Fruit fly (Drosophila melanogaster) whole organism, prepupa: ENCODE results near the gene CG14096.

Experiments used
- Blimp-1 ChIP-seq: fragments of 200-800 bp; sonication (Bioruptor generic); optimal IDR thresholded peaks from 3 replicates; lab custom pipeline; 2017; ENCODE audit warnings: missing biosample characterization, missing genetic modification characterization, mild to moderate bottlenecking, moderate library complexity, missing genetic modification reagents
- CG10631 ChIP-seq: fragments of 200-800 bp; sonication (Bioruptor generic); optimal IDR thresholded peaks from 2 replicates; lab custom pipeline; 2016; ENCODE audit warnings: missing biosample characterization, missing genetic modification characterization
- CG10669 ChIP-seq: fragments of 200-800 bp; sonication (Bioruptor generic); optimal IDR thresholded peaks from 3 replicates; lab custom pipeline; 2018; ENCODE audit warnings: missing biosample characterization, mild to moderate bottlenecking, missing genetic modification characterization, moderate library complexity
- CG11294 ChIP-seq: fragments of 200-800 bp; sonication (Bioruptor generic); IDR thresholded peaks from 2 replicates; pipeline ENCODE4 v1.3.6; 2022; ENCODE audit warnings: missing biosample characterization, missing genetic modification characterization
- CG11762 ChIP-seq: fragments of 200-800 bp; sonication (Bioruptor generic); optimal IDR thresholded peaks from 3 replicates; lab custom pipeline; 2016; ENCODE audit warnings: missing biosample characterization, missing genetic modification characterization; ENCODE audit not compliant: insufficient read depth
- CG11902 ChIP-seq: fragments of 200-800 bp; sonication (Bioruptor generic); optimal IDR thresholded peaks from 3 replicates; lab custom pipeline; 2016; ENCODE audit warnings: missing biosample characterization, missing genetic modification characterization
- CG15336 ChIP-seq: fragments of 200-800 bp; sonication (Bioruptor generic); IDR thresholded peaks from 2 replicates; pipeline ENCODE4 v1.3.6; 2022; ENCODE audit warnings: missing biosample characterization, missing genetic modification characterization
- CG1621 ChIP-seq: fragments of 200-800 bp; sonication (Bioruptor generic); optimal IDR thresholded peaks from 3 replicates; lab custom pipeline; 2018; ENCODE audit warnings: missing biosample characterization, mild to moderate bottlenecking, missing genetic modification characterization
- CG16779 ChIP-seq: fragments of 200-800 bp; sonication (Bioruptor generic); optimal IDR thresholded peaks from 3 replicates; lab custom pipeline; 2017; ENCODE audit warnings: missing biosample characterization, mild to moderate bottlenecking, missing genetic modification characterization
- CG3032 ChIP-seq: fragments of 200-800 bp; optimal IDR thresholded peaks from 2 replicates; lab custom pipeline; 2019; ENCODE audit warnings: missing biosample characterization, mild to moderate bottlenecking, missing genetic modification characterization, moderate library complexity
- CG31627 ChIP-seq: fragments of 200-800 bp; sonication (Bioruptor generic); optimal IDR thresholded peaks from 3 replicates; lab custom pipeline; 2016; ENCODE audit warnings: missing biosample characterization, missing genetic modification characterization
- CG32006 ChIP-seq: fragments of 200-800 bp; sonication (Bioruptor generic); optimal IDR thresholded peaks from 3 replicates; lab custom pipeline; 2017; ENCODE audit warnings: missing biosample characterization, mild to moderate bottlenecking, missing genetic modification characterization
- CG3919 ChIP-seq: fragments of 200-800 bp; sonication (Bioruptor generic); optimal IDR thresholded peaks from 3 replicates; lab custom pipeline; 2016; ENCODE audit warnings: missing biosample characterization, missing genetic modification characterization
- CG4318 ChIP-seq: fragments of 200-800 bp; sonication (Bioruptor generic); optimal IDR thresholded peaks from 3 replicates; lab custom pipeline; 2017; ENCODE audit warnings: missing biosample characterization, mild to moderate bottlenecking, missing genetic modification characterization
- CG6163 ChIP-seq: fragments of 200-800 bp; sonication (Bioruptor generic); IDR thresholded peaks from 3 replicates; pipeline ENCODE4 v1.3.6; 2022; ENCODE audit warnings: missing biosample characterization, missing genetic modification characterization
- CG6276 ChIP-seq: fragments of 200-800 bp; sonication (Bioruptor generic); optimal IDR thresholded peaks from 2 replicates; lab custom pipeline; 2017; ENCODE audit warnings: missing biosample characterization, mild to moderate bottlenecking, missing genetic modification characterization
- CG6792 ChIP-seq: fragments of 200-800 bp; sonication (Bioruptor generic); optimal IDR thresholded peaks from 3 replicates; lab custom pipeline; 2016; ENCODE audit warnings: missing biosample characterization, missing genetic modification characterization
- CG6808 ChIP-seq: fragments of 200-800 bp; sonication (Bioruptor generic); optimal IDR thresholded peaks from 3 replicates; lab custom pipeline; 2017; ENCODE audit warnings: missing biosample characterization, missing genetic modification characterization, mild to moderate bottlenecking, moderate library complexity, missing genetic modification reagents
- CG6854 ChIP-seq: fragments of 200-800 bp; sonication (Bioruptor generic); optimal IDR thresholded peaks from 2 replicates; lab custom pipeline; 2017; ENCODE audit warnings: missing biosample characterization, mild to moderate bottlenecking, missing genetic modification characterization
- CG7368 ChIP-seq: fragments of 200-800 bp; sonication (Bioruptor generic); optimal IDR thresholded peaks from 3 replicates; lab custom pipeline; 2016; ENCODE audit warnings: missing biosample characterization, missing genetic modification characterization
- CG8119 ChIP-seq: fragments of 200-800 bp; sonication (Bioruptor generic); IDR thresholded peaks from 3 replicates; pipeline ENCODE4 v1.3.6; 2022; ENCODE audit warnings: missing biosample characterization, missing genetic modification characterization
- CG8632 ChIP-seq: fragments of 200-800 bp; sonication (Bioruptor generic); optimal IDR thresholded peaks from 3 replicates; lab custom pipeline; 2016; ENCODE audit warnings: missing biosample characterization, missing genetic modification characterization
- CG9139 ChIP-seq: fragments of 200-800 bp; sonication (Bioruptor generic); optimal IDR thresholded peaks from 3 replicates; lab custom pipeline; 2017; ENCODE audit warnings: missing biosample characterization, mild to moderate bottlenecking, missing genetic modification characterization
- Eip75B ChIP-seq: fragments of 200-800 bp; sonication (Bioruptor generic); optimal IDR thresholded peaks from 3 replicates; lab custom pipeline; 2016; ENCODE audit warnings: missing biosample characterization, missing genetic modification characterization
- Eip78C ChIP-seq: fragments of 200-800 bp; sonication (Bioruptor generic); peaks from one replicate; lab custom pipeline; 2016; ENCODE audit warnings: missing biosample characterization, missing genetic modification characterization
- Eip93F ChIP-seq: fragments of 200-800 bp; sonication (Bioruptor generic); optimal IDR thresholded peaks from 2 replicates; lab custom pipeline; 2016; ENCODE audit warnings: missing biosample characterization, mild to moderate bottlenecking, missing genetic modification characterization
- Ets21C ChIP-seq: fragments of 200-800 bp; sonication (Bioruptor generic); optimal IDR thresholded peaks from 3 replicates; lab custom pipeline; 2016; ENCODE audit warnings: missing biosample characterization, missing genetic modification characterization
- Ets96B ChIP-seq: fragments of 200-800 bp; optimal IDR thresholded peaks from 2 replicates; lab custom pipeline; 2019; ENCODE audit warnings: missing biosample characterization, mild to moderate bottlenecking, missing genetic modification characterization, moderate library complexity
- Hr38 ChIP-seq: sonication (Bioruptor generic); optimal IDR thresholded peaks from 2 replicates; lab custom pipeline; 2016; ENCODE audit warnings: missing biosample characterization, missing genetic modification characterization
- Hr39 ChIP-seq: fragments of 200-800 bp; sonication (Bioruptor generic); optimal IDR thresholded peaks from 2 replicates; lab custom pipeline; 2016; ENCODE audit warnings: missing biosample characterization, missing genetic modification characterization
- Hr4 ChIP-seq: fragments of 200-800 bp; sonication (Bioruptor generic); optimal IDR thresholded peaks from 3 replicates; lab custom pipeline; 2016; ENCODE audit warnings: missing biosample characterization, missing genetic modification characterization
- Lpt ChIP-seq: fragments of 200-800 bp; sonication (Bioruptor generic); optimal IDR thresholded peaks from 3 replicates; lab custom pipeline; 2016; ENCODE audit warnings: missing biosample characterization, missing genetic modification characterization
- Met ChIP-seq: fragments of 200-800 bp; sonication (Bioruptor generic); optimal IDR thresholded peaks from 3 replicates; lab custom pipeline; 2016; ENCODE audit warnings: missing biosample characterization, missing genetic modification characterization
- Sox102F ChIP-seq: fragments of 200-800 bp; sonication (Bioruptor generic); optimal IDR thresholded peaks from 2 replicates; lab custom pipeline; 2016; ENCODE audit warnings: missing biosample characterization, mild to moderate bottlenecking, missing genetic modification characterization
- Sox14 ChIP-seq: fragments of 200-800 bp; sonication (Bioruptor generic); optimal IDR thresholded peaks from 3 replicates; lab custom pipeline; 2016; ENCODE audit warnings: missing biosample characterization, missing genetic modification characterization
- Sox15 ChIP-seq: fragments of 200-800 bp; sonication (Bioruptor generic); optimal IDR thresholded peaks from 3 replicates; lab custom pipeline; 2016; ENCODE audit warnings: missing biosample characterization, missing genetic modification characterization
- acj6 ChIP-seq: fragments of 200-800 bp; sonication (Bioruptor generic); optimal IDR thresholded peaks from 3 replicates; lab custom pipeline; 2016; ENCODE audit warnings: missing biosample characterization, missing genetic modification characterization
- cyc ChIP-seq: fragments of 200-800 bp; sonication (Bioruptor generic); optimal IDR thresholded peaks from 3 replicates; lab custom pipeline; 2016; ENCODE audit warnings: missing biosample characterization, missing genetic modification characterization
- dac ChIP-seq: fragments of 200-800 bp; sonication (Bioruptor generic); optimal IDR thresholded peaks from 2 replicates; lab custom pipeline; 2017; ENCODE audit warnings: missing biosample characterization, mild to moderate bottlenecking, missing genetic modification characterization
- dsx ChIP-seq: fragments of 200-800 bp; optimal IDR thresholded peaks from 3 replicates; lab custom pipeline; 2019; ENCODE audit warnings: missing biosample characterization, mild to moderate bottlenecking, missing genetic modification characterization, moderate library complexity; ENCODE audit not compliant: poor library complexity, severe bottlenecking
- esn ChIP-seq: fragments of 200-800 bp; sonication (Bioruptor generic); optimal IDR thresholded peaks from 2 replicates; lab custom pipeline; 2016; ENCODE audit warnings: missing biosample characterization, mild to moderate bottlenecking, missing genetic modification characterization, moderate library complexity
- fd59A ChIP-seq: fragments of 200-800 bp; sonication (Bioruptor generic); optimal IDR thresholded peaks from 2 replicates; lab custom pipeline; 2017; ENCODE audit warnings: missing biosample characterization, mild to moderate bottlenecking, missing genetic modification characterization, missing genetic modification reagents
- lz ChIP-seq: fragments of 200-800 bp; sonication (Bioruptor generic); optimal IDR thresholded peaks from 3 replicates; lab custom pipeline; 2016; ENCODE audit warnings: missing biosample characterization, missing genetic modification characterization
- net ChIP-seq: fragments of 200-800 bp; sonication (Bioruptor generic); optimal IDR thresholded peaks from 3 replicates; lab custom pipeline; 2016; ENCODE audit warnings: missing biosample characterization, missing genetic modification characterization
- salr ChIP-seq, 2 experiments: fragments of 200-800 bp; sonication (Bioruptor generic); optimal IDR thresholded peaks; 3 replicates each; lab custom pipeline; 2016 to 2018; ENCODE audit warnings: missing biosample characterization in 2 of 2, missing genetic modification characterization in 2 of 2, mild to moderate bottlenecking in 1 of 2
- ss ChIP-seq, 2 experiments: fragments of 200-800 bp; sonication (Bioruptor generic); optimal IDR thresholded peaks; 2 replicates in 1 of 2; 3 replicates in 1 of 2; lab custom pipeline; 2017 to 2018; ENCODE audit warnings: mild to moderate bottlenecking in 2 of 2, missing biosample characterization in 2 of 2, missing genetic modification characterization in 2 of 2, moderate library complexity in 1 of 2
- svp ChIP-seq: fragments of 200-800 bp; sonication (Bioruptor generic); peaks from one replicate; lab custom pipeline; 2016; ENCODE audit warnings: missing biosample characterization, missing genetic modification characterization
- topi ChIP-seq: fragments of 200-800 bp; sonication (Bioruptor generic); optimal IDR thresholded peaks from 3 replicates; lab custom pipeline; 2016; ENCODE audit warnings: missing biosample characterization, missing genetic modification characterization
- vri ChIP-seq: fragments of 200-800 bp; sonication (Bioruptor generic); optimal IDR thresholded peaks from 3 replicates; lab custom pipeline; 2016; ENCODE audit warnings: missing biosample characterization, mild to moderate bottlenecking, missing genetic modification characterization

CG14096 gene

DNA sequence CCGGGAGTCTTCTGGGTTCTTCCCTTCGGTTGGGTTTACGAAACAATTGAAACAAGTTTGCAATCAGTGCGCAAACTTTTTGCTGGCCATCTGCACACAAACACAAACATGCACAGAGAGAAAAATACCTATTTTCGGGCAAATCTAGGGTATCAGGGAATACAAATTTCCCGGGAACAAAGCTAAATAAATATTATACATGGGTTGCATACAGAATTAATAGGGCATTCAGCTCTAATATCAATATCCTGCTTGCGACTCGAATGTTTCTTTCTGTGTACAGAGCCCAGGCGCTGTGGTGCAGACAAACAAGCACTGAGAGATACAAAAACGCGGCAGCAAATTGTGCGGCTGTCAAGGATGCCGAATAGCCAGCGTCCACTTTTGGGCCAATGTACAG, 22.8 kb downstream of the CG14096 start (continued):
- peak; percentile 15 for TF ChIP-seq Sox15 (GFP tag; lab: Kevin White, UChicago)
- peak; percentile 19 for TF ChIP-seq CG32006 (GFP tag; lab: Kevin White, UChicago)
- TF ChIP-seq Sox14 (GFP tag; lab: Kevin White, UChicago): peak; percentile 28
- peak; percentile 46 for TF ChIP-seq CG31627 (GFP tag; lab: Kevin White, UChicago)
- TF ChIP-seq Hr39 (GFP tag; lab: Kevin White, UChicago): peak; percentile 48
- TF ChIP-seq CG1621 (tag; lab: Kevin White, UChicago): peak; percentile 13
- TF ChIP-seq svp: peak; percentile 59
- TF ChIP-seq CG7368: no peak
- TF ChIP-seq CG3919: peak; percentile 34
- peak; percentile 32 for TF ChIP-seq lz (GFP tag; lab: Kevin White, UChicago)
- TF ChIP-seq fd59A: no peak
- TF ChIP-seq dac (GFP tag; lab: Kevin White, UChicago): no peak
- TF ChIP-seq CG11294 (GFP tag; lab: Robert Waterston, UW): no peak
- TF ChIP-seq Eip78C (GFP tag; lab: Kevin White, UChicago): peak; percentile 51
- peak; percentile 4 for TF ChIP-seq Sox102F (GFP tag; lab: Kevin White, UChicago)
- TF ChIP-seq Ets21C (GFP tag; lab: Kevin White, UChicago): peak; percentile 2
- TF ChIP-seq salr (GFP tag; optimal IDR thresholded peaks at IDR 0.05; lab: Kevin White, UChicago): no peak
- TF ChIP-seq CG3032 (tag; lab: Kevin White, UChicago): no peak
- TF ChIP-seq CG11902 (GFP tag; lab: Kevin White, UChicago): no peak
- no peak for TF ChIP-seq CG6808 (GFP tag; lab: Kevin White, UChicago)
- TF ChIP-seq CG6792: no peak
- TF ChIP-seq CG10631 (GFP tag; lab: Kevin White, UChicago): no peak

dm6 chr3L:19442239-19442638, 24.6 kb downstream of the CG14096 start:
- no peak for TF ChIP-seq Sox14 (GFP tag; lab: Kevin White, UChicago)
- TF ChIP-seq dsx: no peak
- TF ChIP-seq CG8119 (GFP tag; lab: Robert Waterston, UW): no peak
- no peak for TF ChIP-seq Ets21C (GFP tag; lab: Kevin White, UChicago)
- TF ChIP-seq CG4318: no peak
- TF ChIP-seq fd59A: no peak
- TF ChIP-seq net (GFP tag; lab: Kevin White, UChicago): no peak
- no peak for TF ChIP-seq CG6808 (GFP tag; lab: Kevin White, UChicago)
- TF ChIP-seq Eip93F (GFP tag; lab: Kevin White, UChicago): no peak
- TF ChIP-seq acj6 (GFP tag; lab: Kevin White, UChicago): no peak
- TF ChIP-seq esn (GFP tag; lab: Kevin White, UChicago): no peak
- TF ChIP-seq CG6163: peak; percentile 61; the same call in 1 of the 3 replicates
- TF ChIP-seq CG10669: peak; percentile 36
- TF ChIP-seq vri (GFP tag; lab: Kevin White, UChicago): no peak
- TF ChIP-seq CG15336 (GFP tag; lab: Robert Waterston, UW): no peak
- no peak for TF ChIP-seq CG9139
- TF ChIP-seq CG6276 (GFP tag; lab: Kevin White, UChicago): no peak
- TF ChIP-seq CG3919: peak; percentile 12
- peak; percentile 65 for TF ChIP-seq svp
- TF ChIP-seq CG10631 (GFP tag; lab: Kevin White, UChicago): peak; percentile 7
- no peak for TF ChIP-seq Hr4 (GFP tag; lab: Kevin White, UChicago)
- TF ChIP-seq CG7368: no peak
- peak; percentile 10 for TF ChIP-seq lz (GFP tag; lab: Kevin White, UChicago)
- no peak for TF ChIP-seq Hr38
- no peak for TF ChIP-seq CG6854
- no peak for TF ChIP-seq Blimp-1 (GFP tag; lab: Kevin White, UChicago)
- TF ChIP-seq CG8632: peak; percentile 11
- peak; percentile 23 for TF ChIP-seq topi (GFP tag; lab: Kevin White, UChicago)
- no peak for TF ChIP-seq cyc (GFP tag; lab: Kevin White, UChicago)
- peak; percentile 16 for TF ChIP-seq Ets96B
- TF ChIP-seq Lpt (GFP tag; lab: Kevin White, UChicago): no peak
- no peak for TF ChIP-seq CG16779 (tag; lab: Kevin White, UChicago)
- TF ChIP-seq CG11762 (GFP tag; lab: Kevin White, UChicago): no peak
- no peak for TF ChIP-seq Met
- no peak for TF ChIP-seq Sox102F (GFP tag; lab: Kevin White, UChicago)
- TF ChIP-seq CG1621 (tag; lab: Kevin White, UChicago): no peak
- TF ChIP-seq ss (GFP tag; optimal IDR thresholded peaks at IDR 0.05; lab: Kevin White, UChicago): peak in 1 of 2 experiments; percentile 5
- TF ChIP-seq Eip75B: peak; percentile 10
- no peak for TF ChIP-seq CG3032 (tag; lab: Kevin White, UChicago)
